Fruit fly (Drosophila melanogaster) whole organism, embryonic: Measurements from ENCODE around the gene CtsF.

Source experiments
- D19B ChIP-seq: fragments of 200-800 bp; sonication (Bioruptor generic); optimal IDR thresholded peaks from 2 replicates; lab custom pipeline; 2017; ENCODE audit warnings: missing biosample characterization, mild to moderate bottlenecking, missing genetic modification characterization
- Fer1 ChIP-seq: fragments of 200-800 bp; sonication (Bioruptor generic); optimal IDR thresholded peaks from 2 replicates; lab custom pipeline; 2017; ENCODE audit warnings: missing biosample characterization, mild to moderate bottlenecking, missing genetic modification characterization
- HLH4C ChIP-seq: fragments of 200-800 bp; sonication (Bioruptor generic); IDR thresholded peaks from 3 replicates; pipeline ENCODE4 v1.3.6; 2022; ENCODE audit warnings: missing biosample characterization, missing genetic modification characterization; ENCODE audit not compliant: partially characterized antibody
- Hsf ChIP-seq: fragments of 200-800 bp; sonication (Bioruptor generic); optimal IDR thresholded peaks from 3 replicates; lab custom pipeline; 2016; ENCODE audit warnings: missing biosample characterization, missing genetic modification characterization
- NfI ChIP-seq: fragments of 200-800 bp; sonication (Bioruptor generic); optimal IDR thresholded peaks from 3 replicates; lab custom pipeline; 2018; ENCODE audit warnings: missing biosample characterization, mild to moderate bottlenecking, missing genetic modification characterization, moderate library complexity
- Sin3A ChIP-seq: fragments of >200 bp; optimal IDR thresholded peaks from 2 replicates; lab custom pipeline; 2018
- croc ChIP-seq: fragments of 200-800 bp; sonication (Bioruptor generic); conservative IDR thresholded peaks from 3 replicates; pipeline ENCODE4 v1.3.6; 2022; ENCODE audit warnings: missing biosample characterization, missing genetic modification characterization
- dpn ChIP-seq, 2 experiments: fragments of 200-800 bp; sonication (Bioruptor generic); optimal IDR thresholded peaks; 3 replicates each; lab custom pipeline; 2016; ENCODE audit warnings: missing biosample characterization in 2 of 2, missing genetic modification characterization in 2 of 2
- ham ChIP-seq: fragments of 200-800 bp; sonication (Bioruptor generic); IDR thresholded peaks from 2 replicates; pipeline ENCODE4 v1.3.6; 2022; ENCODE audit warnings: missing biosample characterization, missing genetic modification characterization
- nerfin-2 ChIP-seq: fragments of 200-800 bp; sonication (Bioruptor generic); IDR thresholded peaks from 2 replicates; pipeline ENCODE4 v1.3.6; 2022; ENCODE audit warnings: missing biosample characterization, missing genetic modification characterization; ENCODE audit not compliant: partially characterized antibody

dm6 chr3R:5229458-5229857, 22.1 kb downstream of the CtsF start:
- TF ChIP-seq Fer1 (GFP tag; lab: Kevin White, UChicago) (no peak), D19B (GFP tag; lab: Kevin White, UChicago) (no peak), ham (GFP tag; lab: Robert Waterston, UW) (no peak), NfI (GFP tag; lab: Kevin White, UChicago) (no peak), dpn (GFP tag; optimal IDR thresholded peaks at IDR 0.05; lab: Kevin White, UChicago) (no peak), Sin3A (no peak), croc (GFP tag; lab: Robert Waterston, UW) (no peak), nerfin-2 (GFP tag; lab: Robert Waterston, UW) (no peak), Hsf (GFP tag; lab: Kevin White, UChicago) (no peak), HLH4C (GFP tag; lab: Robert Waterston, UW) (no peak)
